Worm (Caenorhabditis elegans) whole organism, mixed stage, embryonic: ENCODE measurements around the gene W06H8.6.

Experiments used
- ces-1 ChIP-seq: fragments of 150-350 bp; optimal IDR thresholded peaks from 2 replicates; lab custom pipeline; 2014; ENCODE audit warnings: missing biosample characterization, missing genetic modification reagents, missing genetic modification characterization
- cnd-1 ChIP-seq: fragments of 200-800 bp; sonication (Bioruptor generic); optimal IDR thresholded peaks from 2 replicates; lab custom pipeline; 2018; ENCODE audit warnings: mild to moderate bottlenecking, missing genetic modification characterization, missing compliant biosample characterization
- mab-5 ChIP-seq: fragments of 150-350 bp; optimal IDR thresholded peaks from 2 replicates; lab custom pipeline; 2014; ENCODE audit warnings: missing biosample characterization, missing genetic modification characterization
- mep-1 ChIP-seq: fragments of 150-350 bp; optimal IDR thresholded peaks from 2 replicates; lab custom pipeline; 2017; ENCODE audit warnings: missing biosample characterization, missing genetic modification reagents, missing genetic modification characterization, inconsistent platforms
- nhr-12 ChIP-seq: fragments of 150-350 bp; optimal IDR thresholded peaks from 2 replicates; lab custom pipeline; 2014; ENCODE audit warnings: missing biosample characterization, missing genetic modification characterization
- nhr-237 ChIP-seq: fragments of 150-350 bp; optimal IDR thresholded peaks from 2 replicates; lab custom pipeline; 2014; ENCODE audit warnings: missing biosample characterization, missing genetic modification characterization
- nhr-28 ChIP-seq: fragments of 150-350 bp; optimal IDR thresholded peaks from 2 replicates; lab custom pipeline; 2014; ENCODE audit warnings: missing biosample characterization, missing genetic modification characterization
- pha-4 ChIP-seq: fragments of 150-350 bp; optimal IDR thresholded peaks from 2 replicates; lab custom pipeline; 2018; ENCODE audit warnings: missing biosample characterization, missing genetic modification reagents, missing genetic modification characterization
- snpc-4 ChIP-seq: fragments of 150-350 bp; optimal IDR thresholded peaks from 2 replicates; lab custom pipeline; 2014; ENCODE audit warnings: missing biosample characterization, missing genetic modification characterization
- unc-62 ChIP-seq: fragments of 150-350 bp; optimal IDR thresholded peaks from 2 replicates; lab custom pipeline; 2014; ENCODE audit warnings: missing biosample characterization, missing genetic modification reagents, missing genetic modification characterization

DNA sequence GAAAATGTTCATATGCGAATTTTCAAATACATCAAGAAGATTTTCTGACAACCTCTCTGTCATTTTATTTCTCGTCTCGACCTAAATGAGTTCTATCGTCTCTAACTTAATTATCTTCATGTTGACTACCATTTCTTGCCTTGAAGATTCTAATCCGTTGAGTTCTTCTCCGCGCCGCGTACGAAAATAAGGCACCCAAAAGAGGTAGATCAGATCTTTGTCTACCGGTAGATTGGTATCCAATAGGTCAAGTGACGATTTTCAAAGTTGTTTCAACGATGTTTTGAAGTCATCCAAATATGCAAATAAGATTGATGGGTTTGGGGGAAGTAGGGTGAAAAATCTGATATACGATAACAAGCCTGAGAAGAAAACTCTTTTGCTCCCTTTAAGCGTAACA, 27.1 kb upstream of the W06H8.6 start:
- TF ChIP-seq mep-1 (no peak), nhr-237 (tag; lab: Kevin White, UChicago) (no peak), nhr-28 (tag; lab: Kevin White, UChicago) (no peak), mab-5 (tag; lab: Kevin White, UChicago) (no peak), snpc-4 (tag; lab: Kevin White, UChicago) (no peak), ces-1 (GFP tag; lab: Kevin White, UChicago) (no peak), cnd-1 (tag; lab: Kevin White, UChicago) (no peak), nhr-12 (tag; lab: Kevin White, UChicago) (no peak), pha-4 (tag; lab: Kevin White, UChicago) (no peak), unc-62 (GFP tag; lab: Kevin White, UChicago) (no peak)
